5 worm cellular contexts compared by ENCODE assay signal in the genomic region with DNA sequence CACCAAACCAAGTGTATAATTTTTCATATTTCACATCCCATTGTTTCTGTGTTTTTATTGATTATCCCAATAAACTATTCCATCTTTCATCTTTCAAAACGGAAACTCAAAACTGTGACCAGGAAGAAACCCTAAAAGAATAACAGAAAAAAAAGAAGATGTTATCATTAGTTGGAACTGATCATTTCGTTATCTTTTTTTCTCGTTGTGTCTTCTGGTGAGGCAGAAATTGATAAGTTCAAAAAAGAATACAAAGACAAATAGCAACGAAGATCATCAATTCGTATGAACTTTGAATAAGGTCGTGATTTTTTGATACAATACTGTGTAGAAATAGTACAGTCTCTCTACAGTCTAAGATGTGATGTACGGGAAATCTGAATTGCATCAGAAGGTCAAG.
TF ChIP-seq lines count a peak whose summit lies in the region.

No protein-coding gene starts in this region.

TF ChIP-seq in whole organism, L1 larva, 84 proteins besides CTCF, POLR2A, EP300 and RAD21 (continues in another document):
- peak in 3 of 6 experiments; percentile 41 to 72 (median 66) for TF ChIP-seq elt-3 (tag; optimal IDR thresholded peaks at IDR 0.05; lab: Kevin White, UChicago)
- TF ChIP-seq lir-3 (tag; optimal IDR thresholded peaks at IDR 0.05; lab: Kevin White, UChicago; ENCODE audit: poor library complexity), result no peak
- peak; percentile 15 for TF ChIP-seq nhr-20 (tag; optimal IDR thresholded peaks at IDR 0.05; lab: Kevin White, UChicago)
- TF ChIP-seq swsn-7 (tag; optimal IDR thresholded peaks at IDR 0.05; lab: Kevin White, UChicago), result no peak
- TF ChIP-seq dpl-1 (GFP tag; optimal IDR thresholded peaks at IDR 0.05; lab: Kevin White, UChicago), result no peak
- no peak for TF ChIP-seq ets-5 (GFP tag; IDR thresholded peaks at IDR 0.05; lab: Robert Waterston, UW)
- no peak for TF ChIP-seq egl-27 (tag; optimal IDR thresholded peaks at IDR 0.05; lab: Kevin White, UChicago)
- peak; percentile 48 for TF ChIP-seq lin-14 (GFP tag; optimal IDR thresholded peaks at IDR 0.05; lab: Kevin White, UChicago)
- no peak for TF ChIP-seq ceh-90 (tag; optimal IDR thresholded peaks at IDR 0.05; lab: Kevin White, UChicago)
- peak; percentile 38 for TF ChIP-seq elt-2 (tag; optimal IDR thresholded peaks at IDR 0.05; lab: Kevin White, UChicago)
- TF ChIP-seq rnt-1 (tag; optimal IDR thresholded peaks at IDR 0.05; lab: Kevin White, UChicago), result no peak
- TF ChIP-seq fkh-4 (tag; optimal IDR thresholded peaks at IDR 0.05; lab: Kevin White, UChicago; ENCODE audit: borderline replicate concordance), result no peak
- TF ChIP-seq vab-15 (tag; optimal IDR thresholded peaks at IDR 0.05; lab: Kevin White, UChicago), result no peak
- no peak for TF ChIP-seq hlh-4 (tag; optimal IDR thresholded peaks at IDR 0.05; lab: Kevin White, UChicago)
- TF ChIP-seq grh-1 (GFP tag; IDR thresholded peaks at IDR 0.05; lab: Robert Waterston, UW), result no peak
- TF ChIP-seq nhr-84 (tag; optimal IDR thresholded peaks at IDR 0.05; lab: Kevin White, UChicago), result no peak
- TF ChIP-seq nhr-28 (tag; optimal IDR thresholded peaks at IDR 0.05; lab: Kevin White, UChicago), result no peak
- TF ChIP-seq fkh-8 (tag; optimal IDR thresholded peaks at IDR 0.05; lab: Kevin White, UChicago), result no peak

TF ChIP-seq in whole organism, L2 larva, 48 proteins besides CTCF, POLR2A, EP300 and RAD21:
- TF ChIP-seq sem-4 (tag; optimal IDR thresholded peaks at IDR 0.05; lab: Kevin White, UChicago) (no peak), ama-1 (optimal IDR thresholded peaks at IDR 0.05; lab: Kevin White, UChicago) (no peak), elt-3 (tag; optimal IDR thresholded peaks at IDR 0.05; lab: Kevin White, UChicago) (no peak), nhr-25 (tag; optimal IDR thresholded peaks at IDR 0.05; lab: Kevin White, UChicago) (peak; percentile 4), lin-11 (tag; optimal IDR thresholded peaks at IDR 0.05; lab: Kevin White, UChicago) (no peak), nhr-129 (tag; optimal IDR thresholded peaks at IDR 0.05; lab: Kevin White, UChicago) (no peak), gmeb-1 (tag; optimal IDR thresholded peaks at IDR 0.05; lab: Kevin White, UChicago) (no peak), nhr-23 (tag; optimal IDR thresholded peaks at IDR 0.05; lab: Kevin White, UChicago) (no peak), dmd-4 (tag; optimal IDR thresholded peaks at IDR 0.05; lab: Kevin White, UChicago) (no peak), fos-1 (tag; optimal IDR thresholded peaks at IDR 0.05; lab: Kevin White, UChicago) (peak; percentile 52), sma-9 (GFP tag; optimal IDR thresholded peaks at IDR 0.05; lab: Kevin White, UChicago) (peak; percentile 52), sma-9 (tag; optimal IDR thresholded peaks at IDR 0.05; lab: Kevin White, UChicago) (no peak)

TF ChIP-seq in whole organism, L3 larva, 47 proteins besides CTCF, POLR2A, EP300 and RAD21 (continues in another document):
- TF ChIP-seq sea-2 (GFP tag; optimal IDR thresholded peaks at IDR 0.05; lab: Kevin White, UChicago) (no peak), elt-3 (tag; optimal IDR thresholded peaks at IDR 0.05; lab: Kevin White, UChicago) (peak in 1 of 3 experiments; percentile 7), lin-39 (tag; optimal IDR thresholded peaks at IDR 0.05; lab: Kevin White, UChicago) (no peak), nhr-25 (tag; optimal IDR thresholded peaks at IDR 0.05; lab: Kevin White, UChicago) (no peak), pqm-1 (tag; optimal IDR thresholded peaks at IDR 0.05; lab: Kevin White, UChicago) (no peak), ceh-9 (tag; optimal IDR thresholded peaks at IDR 0.05; lab: Kevin White, UChicago) (no peak), mml-1 (tag; optimal IDR thresholded peaks at IDR 0.05; lab: Kevin White, UChicago) (no peak), fkh-2 (tag; optimal IDR thresholded peaks at IDR 0.05; lab: Kevin White, UChicago) (no peak), lin-15B (tag; optimal IDR thresholded peaks at IDR 0.05; lab: Kevin White, UChicago) (no peak), tbx-2 (tag; optimal IDR thresholded peaks at IDR 0.05; lab: Kevin White, UChicago) (no peak), nhr-237 (tag; optimal IDR thresholded peaks at IDR 0.05; lab: Kevin White, UChicago) (no peak), skn-1 (tag; optimal IDR thresholded peaks at IDR 0.05; lab: Kevin White, UChicago) (no peak), eor-1 (tag; optimal IDR thresholded peaks at IDR 0.05; lab: Kevin White, UChicago) (no peak), nhr-23 (tag; optimal IDR thresholded peaks at IDR 0.05; lab: Kevin White, UChicago) (peak; percentile 47), ceh-28 (tag; optimal IDR thresholded peaks at IDR 0.05; lab: Kevin White, UChicago) (peak; percentile 14), nhr-11 (tag; optimal IDR thresholded peaks at IDR 0.05; lab: Kevin White, UChicago) (no peak), mdl-1 (tag; optimal IDR thresholded peaks at IDR 0.05; lab: Kevin White, UChicago) (no peak), nhr-76 (tag; optimal IDR thresholded peaks at IDR 0.05; lab: Kevin White, UChicago) (no peak), nhr-77 (tag; optimal IDR thresholded peaks at IDR 0.05; lab: Kevin White, UChicago) (no peak), snpc-4 (tag; optimal IDR thresholded peaks at IDR 0.05; lab: Kevin White, UChicago) (no peak), egl-27 (tag; optimal IDR thresholded peaks at IDR 0.05; lab: Kevin White, UChicago) (no peak), fkh-10 (GFP tag; optimal IDR thresholded peaks at IDR 0.05; lab: Kevin White, UChicago) (no peak)

TF ChIP-seq in whole organism, L4 larva, 104 proteins besides CTCF, POLR2A, EP300 and RAD21:
- TF ChIP-seq nhr-77 (tag; optimal IDR thresholded peaks at IDR 0.05; lab: Kevin White, UChicago) (peak; percentile 7), hlh-11 (tag; optimal IDR thresholded peaks at IDR 0.05; lab: Kevin White, UChicago) (peak; percentile 3), pqm-1 (tag; optimal IDR thresholded peaks at IDR 0.05; lab: Kevin White, UChicago) (peak; percentile 40), nhr-28 (tag; optimal IDR thresholded peaks at IDR 0.05; lab: Kevin White, UChicago) (peak; percentile 81), daf-8 (GFP tag; IDR thresholded peaks at IDR 0.05; lab: Robert Waterston, UW) (no peak), mxl-3 (GFP tag; optimal IDR thresholded peaks at IDR 0.05; lab: Kevin White, UChicago) (no peak), tra-1 (GFP tag; IDR thresholded peaks at IDR 0.05; lab: Robert Waterston, UW) (0 out of 2 replicates have a peak, but pooled peaks have one; percentile 30), nhr-76 (tag; optimal IDR thresholded peaks at IDR 0.05; lab: Kevin White, UChicago) (no peak), dmd-6 (GFP tag; IDR thresholded peaks at IDR 0.05; lab: Robert Waterston, UW) (peak; percentile 48; the same call in 1 of the 2 replicates)

TF ChIP-seq in whole organism, late embryonic, 69 proteins besides CTCF, POLR2A, EP300 and RAD21:
- TF ChIP-seq Y22D7AL.16 (tag; optimal IDR thresholded peaks at IDR 0.05; lab: Kevin White, UChicago) (no peak), unc-42 (tag; optimal IDR thresholded peaks at IDR 0.05; lab: Kevin White, UChicago) (no peak), elt-2 (tag; optimal IDR thresholded peaks at IDR 0.05; lab: Kevin White, UChicago) (peak; percentile 28)
